Worm (Caenorhabditis elegans): ENCODE results near the gene Y43F8C.11.

The Y43F8C.11 gene

DNA sequence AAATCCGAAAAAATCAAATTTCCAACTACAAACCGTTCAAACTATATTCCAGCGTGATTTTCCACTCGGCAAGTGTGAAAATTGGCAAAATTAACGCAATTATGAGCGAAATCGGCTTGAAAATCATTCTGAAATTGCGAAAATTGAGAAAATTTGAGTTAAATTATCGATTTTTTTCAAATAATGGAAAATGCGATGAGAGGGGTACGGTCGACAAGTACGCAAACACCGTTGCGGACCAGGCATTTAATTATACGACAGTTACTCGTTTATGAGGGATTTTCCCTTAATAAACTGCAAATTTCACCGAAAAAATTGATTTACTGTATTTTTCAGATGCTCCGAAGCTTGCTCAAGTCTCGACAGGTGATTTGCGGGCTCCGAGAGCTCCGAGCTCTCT, 26.2 kb upstream of the Y43F8C.11 start, which contains the start of the genes Y43F8C.7 and mrps-28:
TSS of gene Y43F8C.7 (minus strand) at position 128 of the 400 bp plus-strand sequence.
TSS of gene mrps-28 (plus strand) at position 337 of the 400 bp plus-strand sequence.
- TF ChIP-seq him-1 (tag; optimal IDR thresholded peaks at IDR 0.05) (no peak), W03F9.2 (tag; optimal IDR thresholded peaks at IDR 0.05) (peak; percentile 26)

DNA sequence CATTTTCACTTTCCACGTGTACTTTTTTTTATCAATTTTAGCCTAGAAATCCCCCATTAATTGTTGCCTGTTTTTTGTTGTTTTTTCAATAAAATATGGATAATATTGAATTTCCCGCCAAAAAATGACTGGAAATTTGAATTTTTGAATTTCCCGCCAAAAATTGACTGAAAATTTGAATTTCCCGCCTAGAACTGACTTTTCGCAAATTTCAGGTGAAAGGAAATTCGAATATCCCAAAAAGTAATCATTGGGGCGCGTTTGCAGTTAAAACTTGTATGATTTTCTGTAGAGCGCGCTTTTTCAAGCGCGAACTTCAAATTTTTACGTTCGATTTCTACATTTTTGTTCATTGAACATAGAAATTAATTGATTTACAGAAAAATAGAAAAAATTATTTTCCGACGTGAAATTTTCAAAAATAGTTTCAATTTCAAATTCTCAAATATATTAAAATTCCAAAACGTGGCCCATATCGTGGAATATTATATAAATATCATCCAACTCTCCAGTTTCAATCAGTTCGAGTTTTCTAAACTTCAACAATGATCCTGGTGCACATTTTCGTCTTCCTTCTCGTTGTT, 24.4 kb upstream of the Y43F8C.11 start, which contains the start of gene Y43F8C.9:
TSS of gene Y43F8C.9 (plus strand) at position 534 of the 584 bp plus-strand sequence.
- TF ChIP-seq him-1 (tag; optimal IDR thresholded peaks at IDR 0.05) = no peak
- TF ChIP-seq W03F9.2 (tag; optimal IDR thresholded peaks at IDR 0.05) = no peak
- TF ChIP-seq dao-5 (tag; optimal IDR thresholded peaks at IDR 0.05) = no peak

DNA sequence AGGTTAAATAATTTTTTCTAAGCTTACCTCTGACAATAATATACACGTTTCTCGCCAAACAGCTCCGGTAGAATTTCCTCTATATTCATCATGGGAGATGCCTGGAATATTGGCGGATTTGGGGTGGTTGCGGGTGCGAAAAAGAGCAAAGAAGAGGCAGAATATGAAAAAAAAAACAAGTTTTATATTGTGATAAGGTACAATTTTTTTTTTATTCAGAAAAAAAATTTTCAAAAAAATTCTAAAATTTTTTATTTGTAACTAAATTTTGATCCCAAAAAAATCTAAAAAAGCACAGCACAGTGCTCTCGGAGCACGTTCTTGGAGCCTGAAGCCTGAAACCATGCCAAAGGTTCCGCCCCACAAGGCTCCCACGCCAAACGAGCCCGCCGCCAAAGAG, 14.9 kb upstream of the Y43F8C.11 start, which contains the start of gene dmd-3:
TSS of gene dmd-3 (minus strand) at position 101 of the 400 bp plus-strand sequence.
- TF ChIP-seq W03F9.2 (tag; optimal IDR thresholded peaks at IDR 0.05) (no peak), dao-5 (tag; optimal IDR thresholded peaks at IDR 0.05) (no peak), him-1 (tag; optimal IDR thresholded peaks at IDR 0.05) (no peak)

DNA sequence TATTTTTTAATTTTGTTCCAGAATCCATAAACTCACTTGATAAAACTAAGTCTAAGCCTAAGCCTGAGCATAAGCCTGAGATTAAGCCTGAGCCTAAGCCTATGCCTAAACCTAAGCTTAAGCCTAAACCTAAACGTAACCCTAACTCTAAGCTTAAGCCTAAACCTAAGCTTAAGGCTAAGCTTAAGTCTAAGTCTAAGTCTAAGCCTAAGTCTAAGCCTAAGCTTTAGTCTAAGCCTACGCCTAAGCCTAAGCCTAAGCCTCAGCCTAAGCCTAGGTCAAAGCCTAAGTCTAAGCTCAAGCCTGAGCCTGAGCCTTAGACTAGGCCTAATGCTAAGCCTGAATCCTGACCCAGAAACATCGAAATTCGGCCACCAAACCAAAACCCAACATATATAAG, 5.5 kb upstream of the Y43F8C.11 start:
- TF ChIP-seq him-1 (tag; optimal IDR thresholded peaks at IDR 0.05) (no peak), dao-5 (tag; optimal IDR thresholded peaks at IDR 0.05) (no peak), W03F9.2 (tag; optimal IDR thresholded peaks at IDR 0.05) (no peak)

DNA sequence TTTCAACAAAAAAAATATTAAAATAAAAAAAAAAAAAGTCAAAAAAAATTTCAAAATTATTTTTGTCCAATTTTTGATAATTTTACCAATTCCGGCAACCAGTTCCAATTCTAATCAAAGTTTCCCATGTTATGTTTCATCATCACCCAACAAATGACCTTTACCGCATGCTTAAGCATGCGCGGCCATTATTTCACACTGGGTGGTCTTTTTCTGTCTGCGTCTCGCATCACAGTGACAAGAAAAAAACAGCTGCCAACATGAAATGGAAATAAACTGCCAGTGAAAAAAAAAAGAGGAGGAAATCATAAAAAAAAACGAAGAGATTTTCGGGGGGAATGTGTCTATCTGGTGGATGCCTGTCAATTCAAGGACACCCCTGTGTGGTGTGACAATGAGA, 3.8 kb upstream of the Y43F8C.11 start:
- no peak for TF ChIP-seq him-1 (tag; optimal IDR thresholded peaks at IDR 0.05)
- no peak for TF ChIP-seq W03F9.2 (tag; optimal IDR thresholded peaks at IDR 0.05)
- TF ChIP-seq dao-5 (tag; optimal IDR thresholded peaks at IDR 0.05) = no peak

DNA sequence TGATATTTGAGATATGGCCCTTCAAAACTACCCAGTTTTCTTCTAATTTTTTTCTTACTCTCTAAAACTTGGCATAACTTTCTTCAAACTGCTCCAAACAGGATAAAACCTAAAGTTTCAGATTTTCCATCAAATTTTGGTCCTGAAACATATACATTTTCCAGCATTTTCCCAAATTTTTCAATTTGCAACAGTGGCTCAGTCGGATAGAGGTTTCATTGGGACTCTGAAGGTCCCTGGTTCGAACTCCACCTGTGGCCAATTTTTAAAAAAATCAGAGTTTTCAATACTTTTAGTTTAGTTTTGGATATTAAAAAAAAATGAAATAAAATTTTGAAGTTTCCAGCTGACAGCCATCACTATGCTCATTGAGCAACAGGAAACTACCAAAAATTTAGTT, 2.3 kb upstream of the Y43F8C.11 start:
- TF ChIP-seq dao-5 (tag; optimal IDR thresholded peaks at IDR 0.05) (no peak), him-1 (tag; optimal IDR thresholded peaks at IDR 0.05) (no peak), W03F9.2 (tag; optimal IDR thresholded peaks at IDR 0.05) (no peak)

DNA sequence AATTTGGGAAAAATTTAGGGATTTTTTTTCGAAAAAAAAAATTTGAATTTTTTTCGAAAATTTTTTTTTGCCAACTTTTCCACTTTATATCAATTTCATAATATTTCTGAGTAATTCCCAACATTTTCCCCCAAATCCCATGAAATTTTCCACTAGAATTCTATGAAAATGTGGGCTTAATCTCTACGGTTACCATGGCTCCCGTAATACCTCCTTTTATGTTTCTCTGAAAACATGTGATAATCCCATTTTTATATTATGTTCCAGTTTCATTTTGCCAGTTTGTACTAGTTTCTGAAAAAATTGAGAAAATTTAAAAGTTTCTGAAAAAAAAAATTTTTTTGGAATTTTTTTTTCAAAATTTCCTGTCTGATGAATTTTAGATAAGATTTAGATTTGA, 1.8 kb upstream of the Y43F8C.11 start:
- TF ChIP-seq him-1 (tag; optimal IDR thresholded peaks at IDR 0.05) = no peak
- no peak for TF ChIP-seq W03F9.2 (tag; optimal IDR thresholded peaks at IDR 0.05)
- TF ChIP-seq dao-5 (tag; optimal IDR thresholded peaks at IDR 0.05) = no peak

DNA sequence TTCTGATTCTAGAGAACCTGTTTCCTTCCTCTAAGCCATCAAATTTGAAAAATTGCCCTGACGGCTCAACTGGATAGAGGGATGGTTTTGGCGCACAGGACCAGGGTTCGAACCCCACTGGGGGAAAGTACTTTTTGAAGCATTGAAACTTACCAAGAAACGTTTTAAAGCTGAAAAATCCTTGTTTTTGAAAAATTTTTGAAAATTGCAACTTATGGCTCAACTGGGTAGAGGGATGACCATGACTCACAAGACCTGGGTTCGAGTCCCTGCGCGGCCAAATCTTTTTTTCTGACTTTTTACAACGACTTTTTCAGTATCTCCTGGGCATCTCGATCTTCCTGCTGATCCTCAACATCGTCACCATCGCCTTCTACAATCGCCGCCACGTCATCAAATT, 807 bp downstream of the Y43F8C.11 start:
- TF ChIP-seq W03F9.2 (tag; optimal IDR thresholded peaks at IDR 0.05) (no peak), dao-5 (tag; optimal IDR thresholded peaks at IDR 0.05) (no peak), him-1 (tag; optimal IDR thresholded peaks at IDR 0.05) (no peak)

DNA sequence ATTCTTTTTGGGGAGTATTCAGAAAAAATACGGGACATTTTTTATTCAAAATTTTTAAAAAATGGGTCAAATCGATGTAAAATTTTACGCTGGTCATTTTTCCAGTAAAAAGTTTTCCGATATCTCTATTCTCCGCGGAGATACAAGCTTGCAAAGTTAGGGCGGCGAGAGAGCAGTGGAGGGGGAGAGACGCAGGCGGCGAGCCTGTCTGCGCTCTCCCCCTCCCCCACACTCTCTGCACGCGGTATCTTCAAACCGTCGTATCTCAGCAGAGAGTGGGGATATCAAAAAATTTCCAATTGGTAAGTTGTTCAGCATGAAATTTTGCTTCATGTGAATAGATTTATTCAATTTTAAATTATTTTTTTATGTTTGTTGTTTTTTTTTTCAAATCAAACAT, 1.8 kb downstream of the Y43F8C.11 start:
- TF ChIP-seq him-1 (tag; optimal IDR thresholded peaks at IDR 0.05) = no peak
- TF ChIP-seq dao-5 (tag; optimal IDR thresholded peaks at IDR 0.05) = no peak
- TF ChIP-seq W03F9.2 (tag; optimal IDR thresholded peaks at IDR 0.05) = no peak

DNA sequence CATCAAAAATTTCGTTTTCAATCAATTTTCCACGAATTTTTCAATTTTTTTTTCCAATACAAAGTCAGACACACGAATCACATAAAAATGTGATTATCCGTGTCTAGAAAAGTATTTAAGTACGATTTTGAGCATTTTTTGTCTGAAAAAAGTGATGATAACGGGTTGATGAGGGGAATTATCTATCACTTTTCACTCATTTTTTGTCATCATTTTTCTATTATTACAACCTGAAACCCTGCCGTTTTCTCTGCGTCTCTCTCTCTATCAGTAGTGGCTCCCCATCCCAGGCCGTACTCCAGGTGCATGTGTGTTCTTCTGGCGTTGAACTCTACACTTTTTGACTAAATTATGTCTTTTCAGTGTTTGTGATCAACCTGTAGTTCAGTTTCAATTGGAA, 2.3 kb downstream of the Y43F8C.11 start:
- TF ChIP-seq him-1 (tag; optimal IDR thresholded peaks at IDR 0.05) (no peak), dao-5 (tag; optimal IDR thresholded peaks at IDR 0.05) (no peak), W03F9.2 (tag; optimal IDR thresholded peaks at IDR 0.05) (no peak)

DNA sequence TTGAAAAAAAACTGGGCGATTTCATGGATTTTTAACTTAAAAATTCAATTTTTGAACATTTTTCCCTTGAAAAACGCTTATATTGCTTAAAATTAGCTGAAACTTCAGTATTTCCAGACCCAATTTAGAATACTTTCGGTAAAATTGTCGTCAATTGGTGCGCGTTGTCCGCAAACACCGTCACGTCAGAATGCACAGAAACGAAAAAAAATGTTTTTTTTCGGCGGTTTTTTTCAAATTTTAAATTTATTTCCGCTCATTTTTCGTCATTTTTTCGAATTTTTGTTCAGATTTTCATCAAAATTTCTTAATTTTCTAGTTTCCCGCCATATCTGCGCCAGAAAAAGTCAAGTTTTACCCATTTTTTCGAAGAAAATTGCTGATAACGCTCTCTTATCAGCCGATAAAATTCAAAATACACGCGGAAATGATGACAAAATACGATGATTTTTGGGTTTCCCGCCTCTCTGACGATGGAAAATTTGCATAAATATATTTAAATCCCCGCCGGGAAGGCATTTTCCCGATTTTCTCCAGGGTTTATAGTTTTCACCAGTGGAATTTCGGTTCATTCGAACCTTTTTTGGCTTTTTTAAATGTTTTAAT, 3.3 kb downstream of the Y43F8C.11 start:
- TF ChIP-seq dao-5 (tag; optimal IDR thresholded peaks at IDR 0.05) = no peak
- TF ChIP-seq him-1 (tag; optimal IDR thresholded peaks at IDR 0.05) = no peak
- no peak for TF ChIP-seq W03F9.2 (tag; optimal IDR thresholded peaks at IDR 0.05)

DNA sequence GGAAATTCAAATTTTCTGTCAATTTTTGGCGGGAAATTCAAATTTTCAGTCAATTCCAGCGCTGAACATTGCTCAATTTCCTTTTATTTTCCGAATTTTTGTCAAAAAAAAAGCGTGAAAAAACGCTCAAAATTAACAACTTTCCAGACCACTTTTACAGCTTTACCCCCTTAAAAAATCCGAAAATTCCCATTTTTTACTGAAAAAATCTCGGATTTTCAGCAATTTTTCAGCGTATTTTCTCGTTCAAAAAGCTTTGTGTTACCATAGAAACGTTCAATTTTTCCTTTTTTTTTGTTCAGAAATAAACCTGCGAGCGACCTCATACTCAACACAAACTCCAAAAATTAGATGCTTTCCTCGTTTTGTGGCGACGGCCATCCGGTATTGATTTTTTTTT, 4.5 kb downstream of the Y43F8C.11 start, which contains the start of gene mrp-7:
TSS of gene mrp-7 (plus strand) at position 301 of the 400 bp plus-strand sequence.
- TF ChIP-seq W03F9.2 (tag; optimal IDR thresholded peaks at IDR 0.05) (no peak), dao-5 (tag; optimal IDR thresholded peaks at IDR 0.05) (no peak), him-1 (tag; optimal IDR thresholded peaks at IDR 0.05) (no peak)

DNA sequence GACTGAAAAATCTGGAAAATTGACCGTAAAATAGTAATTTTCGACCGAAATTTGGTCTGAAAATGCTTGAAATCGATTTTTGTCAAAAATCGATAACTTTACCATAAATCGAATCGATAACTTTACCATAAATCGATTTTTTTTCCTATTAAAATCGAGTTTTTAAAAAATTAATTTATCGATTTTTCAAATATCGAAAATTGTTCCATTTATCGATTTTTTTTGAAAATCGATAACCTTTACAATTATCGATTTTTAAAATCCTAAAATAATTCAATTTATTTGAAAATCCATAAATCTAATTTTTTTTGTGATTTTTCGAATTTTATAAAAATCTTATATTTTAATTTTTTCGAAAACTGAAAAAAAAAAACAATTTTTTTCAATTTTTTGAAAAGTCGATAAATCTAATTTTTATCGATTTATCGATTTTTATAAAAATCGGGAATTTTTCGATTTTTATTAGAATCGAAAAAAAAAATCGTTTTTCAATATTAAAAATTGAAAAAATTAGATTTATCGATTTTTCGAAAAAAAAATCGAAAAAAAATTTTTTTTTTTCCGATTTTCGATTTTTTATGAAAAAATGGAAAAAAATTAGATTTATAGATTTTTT, 21.3 kb downstream of the Y43F8C.11 start:
- no peak for TF ChIP-seq him-1 (tag; optimal IDR thresholded peaks at IDR 0.05)
- no peak for TF ChIP-seq dao-5 (tag; optimal IDR thresholded peaks at IDR 0.05)
- TF ChIP-seq W03F9.2 (tag; optimal IDR thresholded peaks at IDR 0.05) = no peak

DNA sequence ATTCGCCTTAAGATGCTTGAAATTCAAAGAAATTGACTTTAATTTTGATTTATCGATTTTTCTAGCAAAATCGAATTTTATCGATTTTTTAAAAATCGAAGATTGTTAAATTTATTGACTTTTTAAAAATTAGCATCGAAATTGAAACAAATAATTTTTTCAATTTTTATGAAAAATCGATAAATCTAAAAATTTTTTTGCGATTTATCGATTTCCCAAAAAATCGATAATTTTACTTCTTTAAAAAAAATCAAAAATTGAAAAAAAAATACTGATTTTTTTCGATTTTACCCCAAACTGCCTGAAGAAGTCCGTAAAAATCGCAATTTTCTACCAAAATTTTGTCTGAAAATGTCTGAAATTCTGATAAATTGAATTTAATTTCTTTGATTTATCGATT, 21.9 kb downstream of the Y43F8C.11 start:
- TF ChIP-seq dao-5 (tag; optimal IDR thresholded peaks at IDR 0.05) = no peak
- no peak for TF ChIP-seq him-1 (tag; optimal IDR thresholded peaks at IDR 0.05)
- no peak for TF ChIP-seq W03F9.2 (tag; optimal IDR thresholded peaks at IDR 0.05)

Measured in whole organism, L4/young adult.